Worm (Caenorhabditis elegans) whole organism, L1 larva: ENCODE measurements around the gene W02D7.8.
"Not testable (repeated sequence)": the region's sequence is repeated elsewhere in the genome, so short reads cannot be mapped to it uniquely, and the experiment has no call there.

Experiments
- alr-1 ChIP-seq: fragments of 200-800 bp; sonication (Bioruptor generic); optimal IDR thresholded peaks from 2 replicates; lab custom pipeline; 2018; ENCODE audit warnings: borderline replicate concordance, mild to moderate bottlenecking, missing genetic modification characterization, missing compliant biosample characterization
- ama-1 ChIP-seq: fragments of 150-350 bp; optimal IDR thresholded peaks from 2 replicates; lab custom pipeline; 2014
- blmp-1 ChIP-seq: fragments of 150-350 bp; optimal IDR thresholded peaks from 2 replicates; lab custom pipeline; 2014; ENCODE audit warnings: missing biosample characterization, missing genetic modification characterization
- ceh-63 ChIP-seq: fragments of 200-800 bp; sonication (Bioruptor generic); optimal IDR thresholded peaks from 2 replicates; lab custom pipeline; 2018; ENCODE audit warnings: mild to moderate bottlenecking, missing genetic modification characterization, missing compliant biosample characterization
- ceh-82 ChIP-seq, 3 experiments: fragments of 150-350 bp in 1 of 3; sonication (generic microtip) in 2 of 3; optimal IDR thresholded peaks; 2 replicates each; lab custom pipeline; 2014 to 2017; ENCODE audit warnings: missing biosample characterization in 3 of 3, missing genetic modification characterization in 3 of 3
- efl-1 ChIP-seq, 4 experiments: fragments of 150-350 bp; optimal IDR thresholded peaks in 3 of 4; peaks in 1 of 4; 1 replicate in 1 of 4; 2 replicates in 3 of 4; lab custom pipeline; 2014; ENCODE audit warnings: missing biosample characterization in 2 of 4, missing genetic modification characterization in 2 of 4, missing genetic modification reagents in 2 of 4
- efl-3 ChIP-seq: fragments of 200-800 bp; sonication (Bioruptor generic); optimal IDR thresholded peaks from 2 replicates; lab custom pipeline; 2018; ENCODE audit warnings: mild to moderate bottlenecking, missing genetic modification characterization, missing compliant biosample characterization
- egl-13 ChIP-seq: sonication (generic microtip); optimal IDR thresholded peaks from 2 replicates; lab custom pipeline; 2016; ENCODE audit warnings: missing genotype, missing genetic modification reagents, missing genetic modification characterization, missing compliant biosample characterization
- elt-2 ChIP-seq: sonication (generic microtip); optimal IDR thresholded peaks from 2 replicates; lab custom pipeline; 2016; ENCODE audit warnings: missing genetic modification characterization, mild to moderate bottlenecking, inconsistent platforms, missing compliant biosample characterization, missing genetic modification reagents
- elt-3 ChIP-seq, 6 experiments: fragments of 150-350 bp in 1 of 6; sonication (generic microtip); optimal IDR thresholded peaks; 2 replicates each; lab custom pipeline; 2017 to 2018; ENCODE audit warnings: missing biosample characterization in 6 of 6, missing genetic modification characterization in 6 of 6, inconsistent platforms in 1 of 6
- fkh-4 ChIP-seq: sonication (generic microtip); optimal IDR thresholded peaks from 2 replicates; lab custom pipeline; 2016; ENCODE audit warnings: missing compliant biosample characterization, missing genetic modification characterization, borderline replicate concordance
- fkh-8 ChIP-seq: sonication (generic microtip); optimal IDR thresholded peaks from 2 replicates; lab custom pipeline; 2016; ENCODE audit warnings: mild to moderate bottlenecking, missing genetic modification characterization, missing compliant biosample characterization
- fos-1 ChIP-seq: fragments of 150-350 bp; optimal IDR thresholded peaks from 2 replicates; lab custom pipeline; 2014; ENCODE audit warnings: missing biosample characterization, missing genetic modification characterization
- hlh-17 ChIP-seq: fragments of 200-800 bp; sonication (Bioruptor generic); optimal IDR thresholded peaks from 2 replicates; lab custom pipeline; 2018; ENCODE audit warnings: missing genetic modification characterization, mild to moderate bottlenecking, missing compliant biosample characterization, moderate library complexity, borderline replicate concordance
- jun-1 ChIP-seq: fragments of 150-350 bp; optimal IDR thresholded peaks from 2 replicates; lab custom pipeline; 2014; ENCODE audit warnings: missing biosample characterization, missing genetic modification reagents, missing genetic modification characterization
- lin-13 ChIP-seq: fragments of 150-350 bp; optimal IDR thresholded peaks from 2 replicates; lab custom pipeline; 2014; ENCODE audit warnings: missing biosample characterization, missing genetic modification reagents, missing genetic modification characterization
- lin-14 ChIP-seq: fragments of 200-800 bp; sonication (Bioruptor generic); optimal IDR thresholded peaks from 2 replicates; lab custom pipeline; 2018; ENCODE audit warnings: mild to moderate bottlenecking, missing genetic modification characterization, moderate library complexity, missing compliant biosample characterization
- lir-3 ChIP-seq: sonication (generic microtip); optimal IDR thresholded peaks from 2 replicates; lab custom pipeline; 2016; ENCODE audit warnings: mild to moderate bottlenecking, missing genetic modification characterization, moderate library complexity, missing compliant biosample characterization; ENCODE audit not compliant: poor library complexity
- lsy-2 ChIP-seq, 2 experiments: fragments of 150-350 bp; optimal IDR thresholded peaks; 2 replicates each; lab custom pipeline; 2014; ENCODE audit warnings: missing biosample characterization in 2 of 2, missing genetic modification characterization in 2 of 2
- mab-9 ChIP-seq: fragments of 200-800 bp; sonication (Bioruptor generic); IDR thresholded peaks from 2 replicates; pipeline ENCODE4 v1.3.6; 2022; ENCODE audit warnings: missing genetic modification reagents, missing genetic modification characterization, missing compliant biosample characterization
- mdl-1 ChIP-seq, 2 experiments: fragments of 150-350 bp; optimal IDR thresholded peaks; 2 replicates each; lab custom pipeline; 2014 to 2017; ENCODE audit warnings: missing biosample characterization in 2 of 2, missing genetic modification characterization in 2 of 2, inconsistent platforms in 1 of 2
- mep-1 ChIP-seq: fragments of 150-350 bp; optimal IDR thresholded peaks from 2 replicates; lab custom pipeline; 2014; ENCODE audit warnings: missing biosample characterization, missing genetic modification characterization
- nhr-19 ChIP-seq: fragments of 200-800 bp; sonication (Bioruptor generic); conservative IDR thresholded peaks from 2 replicates; pipeline ENCODE4 v1.3.6; 2022; ENCODE audit warnings: missing genetic modification characterization, missing compliant biosample characterization
- nhr-47 ChIP-seq: sonication (generic microtip); optimal IDR thresholded peaks from 2 replicates; lab custom pipeline; 2016; ENCODE audit warnings: mild to moderate bottlenecking, missing genetic modification characterization, moderate library complexity, missing compliant biosample characterization
- nhr-71 ChIP-seq: sonication (generic microtip); optimal IDR thresholded peaks from 2 replicates; lab custom pipeline; 2016; ENCODE audit warnings: mild to moderate bottlenecking, missing genetic modification characterization, moderate library complexity, missing compliant biosample characterization
- nhr-84 ChIP-seq: sonication (generic microtip); optimal IDR thresholded peaks from 2 replicates; lab custom pipeline; 2017; ENCODE audit warnings: missing biosample characterization, missing genetic modification characterization
- pag-3 ChIP-seq: sonication (generic microtip); optimal IDR thresholded peaks from 2 replicates; lab custom pipeline; 2017; ENCODE audit warnings: missing genetic modification characterization, mild to moderate bottlenecking, missing compliant biosample characterization, antibody characterized with exemption, borderline replicate concordance; ENCODE audit not compliant: insufficient read depth
- rnt-1 ChIP-seq: sonication (generic microtip); optimal IDR thresholded peaks from 2 replicates; lab custom pipeline; 2016; ENCODE audit warnings: mild to moderate bottlenecking, missing genetic modification characterization, moderate library complexity, missing compliant biosample characterization
- skn-1 ChIP-seq: fragments of 150-350 bp; optimal IDR thresholded peaks from 2 replicates; lab custom pipeline; 2014; ENCODE audit warnings: missing biosample characterization, missing genetic modification characterization
- snpc-4 ChIP-seq: fragments of 150-350 bp; optimal IDR thresholded peaks from 2 replicates; lab custom pipeline; 2014; ENCODE audit warnings: missing biosample characterization, missing genetic modification characterization
- sox-4 ChIP-seq: sonication (generic microtip); optimal IDR thresholded peaks from 2 replicates; lab custom pipeline; 2016; ENCODE audit warnings: missing genetic modification characterization, missing compliant biosample characterization
- sptf-1 ChIP-seq: fragments of 150-350 bp; optimal IDR thresholded peaks from 2 replicates; lab custom pipeline; 2014; ENCODE audit warnings: missing biosample characterization, missing genetic modification characterization
- tbx-2 ChIP-seq: sonication (generic microtip); optimal IDR thresholded peaks from 2 replicates; lab custom pipeline; 2016; ENCODE audit warnings: missing genetic modification characterization, missing compliant biosample characterization
- unc-130 ChIP-seq: fragments of 150-350 bp; optimal IDR thresholded peaks from 2 replicates; lab custom pipeline; 2017; ENCODE audit warnings: missing biosample characterization, missing genetic modification characterization, inconsistent platforms
- unc-30 ChIP-seq: sonication (generic microtip); optimal IDR thresholded peaks from 2 replicates; lab custom pipeline; 2017; ENCODE audit warnings: missing biosample characterization, missing genetic modification characterization
- unc-62 ChIP-seq: fragments of 150-350 bp; optimal IDR thresholded peaks from 2 replicates; lab custom pipeline; 2014; ENCODE audit warnings: missing biosample characterization, missing genetic modification reagents, missing genetic modification characterization
- unc-98 ChIP-seq: fragments of 200-800 bp; sonication (Bioruptor generic); IDR thresholded peaks from 2 replicates; pipeline ENCODE4 v1.3.6; 2022; ENCODE audit warnings: missing genetic modification characterization, missing compliant biosample characterization
- vab-15 ChIP-seq: sonication (generic microtip); optimal IDR thresholded peaks from 2 replicates; lab custom pipeline; 2017; ENCODE audit warnings: missing genotype, mild to moderate bottlenecking, missing genetic modification characterization, missing compliant biosample characterization

The W02D7.8 gene

ce11 chrV:8342416-8342815, 36.1 kb upstream of the W02D7.8 start (continued):
- peak; percentile 8 for TF ChIP-seq sox-4 (tag; lab: Kevin White, UChicago)
- TF ChIP-seq hlh-17: no peak
- no peak for TF ChIP-seq unc-30 (tag; lab: Kevin White, UChicago)
- no peak for TF ChIP-seq nhr-84 (tag; lab: Kevin White, UChicago)
- no peak for TF ChIP-seq sptf-1 (tag; lab: Kevin White, UChicago)
- TF ChIP-seq mab-9: no peak
- TF ChIP-seq jun-1 (tag; lab: Kevin White, UChicago): no peak
- no peak for TF ChIP-seq nhr-19 (GFP tag; lab: Robert Waterston, UW)
- TF ChIP-seq nhr-47: peak; percentile 44
- TF ChIP-seq mep-1: no peak
- TF ChIP-seq, all 84 proteins: peak for 6

ce11 chrV:8340924-8341323, 34.7 kb upstream of the W02D7.8 start, which contains the start of gene C08D8.7:
C08D8.7 (plus strand) TSS chrV:8341224.
- not testable (repeated sequence) for TF ChIP-seq lir-3; fos-1 (tag; lab: Kevin White, UChicago); fkh-4 (tag; lab: Kevin White, UChicago)
- TF ChIP-seq, all 84 proteins: peak for 0; not testable (repeated sequence) for 84

ce11 chrV:8335620-8336019, 29.4 kb upstream of the W02D7.8 start:
- no peak for TF ChIP-seq fkh-8 (tag; lab: Kevin White, UChicago)
- no peak for TF ChIP-seq elt-2 (tag; lab: Kevin White, UChicago)
- peak in 1 of 2 experiments; percentile 14 for TF ChIP-seq lsy-2 (tag; optimal IDR thresholded peaks at IDR 0.05; lab: Kevin White, UChicago)
- TF ChIP-seq elt-3 (tag; optimal IDR thresholded peaks at IDR 0.05; lab: Kevin White, UChicago): no peak
- no peak for TF ChIP-seq jun-1 (tag; lab: Kevin White, UChicago)
- TF ChIP-seq lin-14: peak; percentile 50
- no peak for TF ChIP-seq egl-13 (tag; lab: Kevin White, UChicago)
- peak; percentile 54 for TF ChIP-seq rnt-1 (tag; lab: Kevin White, UChicago)
- no peak for TF ChIP-seq lin-13 (GFP tag; lab: Kevin White, UChicago)
- TF ChIP-seq ceh-63: no peak
- TF ChIP-seq skn-1: peak; percentile 12
- TF ChIP-seq unc-130: peak; percentile 41
- peak; percentile 21 for TF ChIP-seq nhr-71
- TF ChIP-seq pag-3 (tag; lab: Kevin White, UChicago): peak; percentile 33
- TF ChIP-seq snpc-4 (tag; lab: Kevin White, UChicago): peak; percentile 26
- no peak for TF ChIP-seq unc-62 (GFP tag; lab: Kevin White, UChicago)

- no peak for TF ChIP-seq elt-3 (tag; optimal IDR thresholded peaks at IDR 0.05; lab: Kevin White, UChicago)
- peak; percentile 18 for TF ChIP-seq blmp-1 (tag; lab: Kevin White, UChicago)
- no peak for TF ChIP-seq efl-1 (optimal IDR thresholded peaks at IDR 0.05; lab: Kevin White, UChicago)
- peak in 1 of 2 experiments; percentile 56 for TF ChIP-seq efl-1 (GFP tag; optimal IDR thresholded peaks at IDR 0.05 in 1 of 2; lab: Kevin White, UChicago)
Measured at ce11 chrV:8334360-8334759, 28.1 kb upstream of the W02D7.8 start, which contains the start of gene tmd-2. tmd-2 (plus strand) TSS chrV:8334660.

- no peak for TF ChIP-seq tbx-2 (tag; lab: Kevin White, UChicago)
- no peak for TF ChIP-seq efl-3
- no peak for TF ChIP-seq vab-15 (tag; lab: Kevin White, UChicago)
- TF ChIP-seq elt-2 (tag; lab: Kevin White, UChicago): no peak
- TF ChIP-seq mdl-1 (tag; optimal IDR thresholded peaks at IDR 0.05; lab: Kevin White, UChicago): no peak
- TF ChIP-seq elt-3 (tag; optimal IDR thresholded peaks at IDR 0.05; lab: Kevin White, UChicago): no peak
- no peak for TF ChIP-seq lin-13 (GFP tag; lab: Kevin White, UChicago)
- no peak for TF ChIP-seq ama-1 (lab: Kevin White, UChicago)
- TF ChIP-seq skn-1: no peak
- no peak for TF ChIP-seq nhr-47
- TF ChIP-seq alr-1 (tag; lab: Kevin White, UChicago): no peak
- no peak for TF ChIP-seq ceh-82 (tag; optimal IDR thresholded peaks at IDR 0.05; lab: Kevin White, UChicago)
- TF ChIP-seq unc-98 (GFP tag; lab: Robert Waterston, UW): no peak
- TF ChIP-seq mab-9: no peak
Measured at ce11 chrV:8327080-8327479, 20.8 kb upstream of the W02D7.8 start.
